Worm (Caenorhabditis elegans) whole organism, young adult: ENCODE data around the gene srx-113.

ENCODE experiments used
- F55B11.4 ChIP-seq: sonication (generic microtip); optimal IDR thresholded peaks from 2 replicates; lab custom pipeline; 2016; ENCODE audit warnings: missing compliant biosample characterization, missing genetic modification characterization, borderline replicate concordance; ENCODE audit not compliant: insufficient read depth
- K12H6.12 ChIP-seq: fragments of 200-800 bp; sonication (Bioruptor generic); optimal IDR thresholded peaks from 2 replicates; lab custom pipeline; 2018; ENCODE audit warnings: mild to moderate bottlenecking, missing genetic modification characterization, missing compliant biosample characterization
- Y53F4B.3 ChIP-seq: fragments of 200-800 bp; sonication (Bioruptor generic); IDR thresholded peaks from 2 replicates; pipeline ENCODE4 v1.3.6; 2022; ENCODE audit warnings: missing genetic modification reagents, missing genetic modification characterization, missing compliant biosample characterization
- Y56A3A.18 ChIP-seq: fragments of 200-800 bp; sonication (Bioruptor generic); IDR thresholded peaks from 2 replicates; pipeline ENCODE4 v1.3.6; 2022; ENCODE audit warnings: missing genetic modification reagents, missing genetic modification characterization, missing compliant biosample characterization
- Y79H2A.3 ChIP-seq: fragments of 200-800 bp; sonication (Bioruptor generic); conservative IDR thresholded peaks from 2 replicates; pipeline ENCODE4 v1.3.6; 2022; ENCODE audit warnings: missing genetic modification reagents, missing genetic modification characterization, missing compliant biosample characterization
- bed-2 ChIP-seq: fragments of 200-800 bp; sonication (Bioruptor generic); IDR thresholded peaks from 2 replicates; pipeline ENCODE4 v1.3.6; 2022; ENCODE audit warnings: missing genetic modification reagents, missing genetic modification characterization, missing compliant biosample characterization
- egl-18 ChIP-seq: fragments of 200-800 bp; sonication (Bioruptor generic); IDR thresholded peaks from 2 replicates; pipeline ENCODE4 v1.3.6; 2022; ENCODE audit warnings: missing genetic modification reagents, missing genetic modification characterization, missing compliant biosample characterization
- gei-17 ChIP-seq: fragments of 200-800 bp; sonication (Bioruptor generic); optimal IDR thresholded peaks from 2 replicates; lab custom pipeline; 2018; ENCODE audit warnings: mild to moderate bottlenecking, missing genetic modification characterization, missing compliant biosample characterization
- him-1 ChIP-seq: sonication (generic microtip); optimal IDR thresholded peaks from 2 replicates; lab custom pipeline; 2016; ENCODE audit warnings: missing genotype, missing genetic modification reagents, missing genetic modification characterization, missing compliant biosample characterization
- nfya-2 ChIP-seq: fragments of 200-800 bp; sonication (Bioruptor generic); IDR thresholded peaks from 2 replicates; pipeline ENCODE4 v1.3.6; 2022; ENCODE audit warnings: missing genetic modification reagents, missing genetic modification characterization, missing compliant biosample characterization
- pha-4 ChIP-seq: fragments of 150-350 bp; sonication (generic microtip); optimal IDR thresholded peaks from 2 replicates; lab custom pipeline; 2014; ENCODE audit warnings: missing biosample characterization, missing genetic modification reagents, missing genetic modification characterization
- snpc-3.4 ChIP-seq: sonication (generic microtip); optimal IDR thresholded peaks from 2 replicates; lab custom pipeline; 2017; ENCODE audit warnings: missing genetic modification characterization, mild to moderate bottlenecking, missing compliant biosample characterization, antibody characterized with exemption, moderate library complexity, missing genotype, missing genetic modification reagents
- sptf-2 ChIP-seq: fragments of 200-800 bp; sonication (Bioruptor generic); optimal IDR thresholded peaks from 2 replicates; lab custom pipeline; 2018; ENCODE audit warnings: mild to moderate bottlenecking, missing genetic modification characterization, missing compliant biosample characterization
- unc-130 ChIP-seq: sonication (generic microtip); optimal IDR thresholded peaks from 2 replicates; lab custom pipeline; 2016; ENCODE audit warnings: missing genetic modification reagents, missing genetic modification characterization, missing compliant biosample characterization

- TF ChIP-seq sptf-2, result no peak
- TF ChIP-seq Y53F4B.3 (GFP tag; lab: Robert Waterston, UW), result no peak
- TF ChIP-seq pha-4 (tag; lab: Kevin White, UChicago), result no peak
- TF ChIP-seq Y79H2A.3, result no peak
- no peak for TF ChIP-seq F55B11.4 (tag; lab: Kevin White, UChicago)
- TF ChIP-seq gei-17, result no peak
- no peak for TF ChIP-seq snpc-3.4
- no peak for TF ChIP-seq Y56A3A.18
- no peak for TF ChIP-seq bed-2 (GFP tag; lab: Robert Waterston, UW)
- no peak for TF ChIP-seq nfya-2
- TF ChIP-seq him-1 (tag; lab: Kevin White, UChicago), result no peak
- TF ChIP-seq unc-130, result no peak
- TF ChIP-seq K12H6.12 (tag; lab: Kevin White, UChicago), result no peak
- no peak for TF ChIP-seq egl-18
These were observed 29.7 kb upstream of the srx-113 start, which contains the start of gene W05B10.3 for ce11 chrV:12661619-12662018.
